Worm (Caenorhabditis elegans) whole organism, late embryonic: ENCODE measurements around the gene mrpl-40.

Experiments used
- T23F11.4 ChIP-seq: fragments of 200-800 bp; sonication (Bioruptor generic); optimal IDR thresholded peaks from 2 replicates; lab custom pipeline; 2018; ENCODE audit warnings: mild to moderate bottlenecking, missing genetic modification characterization, missing compliant biosample characterization
- ceh-48 ChIP-seq: sonication (generic microtip); optimal IDR thresholded peaks from 2 replicates; lab custom pipeline; 2016; ENCODE audit warnings: missing genetic modification characterization, inconsistent platforms, missing compliant biosample characterization
- che-1 ChIP-seq: sonication (generic microtip); optimal IDR thresholded peaks from 2 replicates; lab custom pipeline; 2016; ENCODE audit warnings: mild to moderate bottlenecking, missing genetic modification characterization, missing compliant biosample characterization
- dmd-4 ChIP-seq: sonication (generic microtip); optimal IDR thresholded peaks from 2 replicates; lab custom pipeline; 2016; ENCODE audit warnings: borderline replicate concordance, missing genetic modification characterization, missing compliant biosample characterization
- fkh-10 ChIP-seq: fragments of 150-350 bp; optimal IDR thresholded peaks from 2 replicates; lab custom pipeline; 2014; ENCODE audit warnings: missing biosample characterization, missing genetic modification reagents, missing genetic modification characterization
- madf-2 ChIP-seq: sonication (generic microtip); optimal IDR thresholded peaks from 2 replicates; lab custom pipeline; 2017; ENCODE audit warnings: missing genetic modification characterization, missing compliant biosample characterization
- mec-3 ChIP-seq: sonication (generic microtip); optimal IDR thresholded peaks from 2 replicates; lab custom pipeline; 2016; ENCODE audit warnings: borderline replicate concordance, missing genetic modification characterization, missing compliant biosample characterization
- nhr-11 ChIP-seq: fragments of 150-350 bp; optimal IDR thresholded peaks from 2 replicates; lab custom pipeline; 2014; ENCODE audit warnings: missing biosample characterization, missing genetic modification characterization
- ttx-3 ChIP-seq: sonication (generic microtip); optimal IDR thresholded peaks from 2 replicates; lab custom pipeline; 2016; ENCODE audit warnings: missing genetic modification reagents, missing genetic modification characterization, missing compliant biosample characterization

- TF ChIP-seq dmd-4 (tag; lab: Kevin White, UChicago) (no peak), ttx-3 (no peak), fkh-10 (no peak), T23F11.4 (GFP tag; lab: Kevin White, UChicago) (no peak), ceh-48 (tag; lab: Kevin White, UChicago) (no peak), che-1 (tag; lab: Kevin White, UChicago) (no peak), madf-2 (tag; lab: Kevin White, UChicago) (no peak), nhr-11 (tag; lab: Kevin White, UChicago) (no peak), mec-3 (tag; lab: Kevin White, UChicago) (no peak)
Measured at ce11 chrIII:130650-131049, 43.3 kb downstream of the mrpl-40 start, which contains the start of the genes nhr-280 and C29F9.2.
